Fruit fly (Drosophila melanogaster) Kc167 (cell line): Measurements from ENCODE around the gene Lsp1beta.

Experiments used
- Myc ChIP-seq: fragments of >200 bp; optimal IDR thresholded peaks from 2 replicates; lab custom pipeline; 2017; ENCODE audit warnings: missing external identifiers
- insv ChIP-seq: fragments of >200 bp; optimal IDR thresholded peaks from 3 replicates; lab custom pipeline; 2018; ENCODE audit warnings: missing external identifiers

DNA sequence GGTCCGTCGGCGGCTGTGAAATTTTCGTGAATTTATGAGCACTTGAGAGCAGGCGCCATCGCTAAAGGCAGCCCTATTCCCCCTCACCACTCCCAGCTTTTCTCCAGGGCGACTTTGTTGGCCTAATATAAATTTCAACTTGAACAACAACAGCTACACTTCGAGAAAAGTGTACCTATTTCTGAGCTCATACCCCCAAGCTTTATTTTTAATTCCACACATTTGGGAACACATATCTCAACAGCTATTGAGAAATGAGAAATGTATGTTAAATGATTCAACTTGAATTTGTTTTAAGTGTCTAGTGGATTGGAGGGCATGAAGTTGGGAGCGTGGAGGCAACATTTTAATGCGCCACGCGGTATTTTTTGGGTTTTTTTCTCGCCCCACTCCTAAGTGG lies 11.6 kb upstream of the Lsp1beta start:
- no peak for TF ChIP-seq insv (lab: Kevin White, UChicago)
- no peak for TF ChIP-seq Myc (lab: Kevin White, UChicago)
